Fruit fly (Drosophila melanogaster) whole organism, embryonic: Measurements from ENCODE around the gene CG8236.

Source experiments
- B-H1 ChIP-seq: fragments of 200-800 bp; sonication (Bioruptor generic); IDR thresholded peaks from 3 replicates; pipeline ENCODE4 v1.3.6; 2022; ENCODE audit warnings: missing biosample characterization, missing genetic modification characterization
- CG10462 ChIP-seq: fragments of 200-800 bp; sonication (Bioruptor generic); optimal IDR thresholded peaks from 2 replicates; lab custom pipeline; 2016; ENCODE audit warnings: missing biosample characterization, missing genetic modification characterization
- CG10979 ChIP-seq: fragments of 200-800 bp; sonication (Bioruptor generic); optimal IDR thresholded peaks from 2 replicates; lab custom pipeline; 2018; ENCODE audit warnings: missing biosample characterization, mild to moderate bottlenecking, missing genetic modification characterization, moderate library complexity
- CG12155 ChIP-seq: fragments of 200-800 bp; sonication (Bioruptor generic); optimal IDR thresholded peaks from 3 replicates; lab custom pipeline; 2016; ENCODE audit warnings: missing biosample characterization, missing genetic modification characterization
- CG12299 ChIP-seq: fragments of 200-800 bp; sonication (Bioruptor generic); optimal IDR thresholded peaks from 2 replicates; lab custom pipeline; 2018; ENCODE audit warnings: missing biosample characterization, mild to moderate bottlenecking, missing genetic modification characterization
- CG12769 ChIP-seq: fragments of 200-800 bp; sonication (Bioruptor generic); optimal IDR thresholded peaks from 2 replicates; lab custom pipeline; 2019; ENCODE audit warnings: missing biosample characterization, mild to moderate bottlenecking, missing genetic modification characterization, moderate library complexity
- CG13123 ChIP-seq: fragments of 200-800 bp; sonication (Bioruptor generic); optimal IDR thresholded peaks from 2 replicates; lab custom pipeline; 2016; ENCODE audit warnings: missing biosample characterization, missing genetic modification characterization
- CG14965 ChIP-seq: fragments of 200-800 bp; sonication (Bioruptor generic); optimal IDR thresholded peaks from 2 replicates; lab custom pipeline; 2016; ENCODE audit warnings: missing biosample characterization, missing genetic modification characterization, borderline replicate concordance
- CG15269 ChIP-seq: fragments of 200-800 bp; sonication (Bioruptor generic); optimal IDR thresholded peaks from 2 replicates; lab custom pipeline; 2018; ENCODE audit warnings: missing biosample characterization, mild to moderate bottlenecking, missing genetic modification characterization, moderate library complexity
- CG17328 ChIP-seq: fragments of 200-800 bp; sonication (Bioruptor generic); IDR thresholded peaks from 2 replicates; pipeline ENCODE4 v1.3.6; 2022; ENCODE audit warnings: missing biosample characterization, missing genetic modification characterization
- CG17361 ChIP-seq: fragments of 200-800 bp; sonication (Bioruptor generic); IDR thresholded peaks from 3 replicates; pipeline ENCODE4 v1.3.6; 2022; ENCODE audit warnings: missing biosample characterization, missing genetic modification characterization
- CG1792 ChIP-seq: fragments of 200-800 bp; sonication (Bioruptor generic); optimal IDR thresholded peaks from 2 replicates; lab custom pipeline; 2016; ENCODE audit warnings: missing biosample characterization, missing genetic modification characterization
- CG2199 ChIP-seq: fragments of 200-800 bp; sonication (Bioruptor generic); IDR thresholded peaks from 3 replicates; pipeline ENCODE4 v1.3.6; 2022; ENCODE audit warnings: missing biosample characterization, missing genetic modification characterization
- CG34224 ChIP-seq: fragments of 200-800 bp; sonication (Bioruptor generic); IDR thresholded peaks from 3 replicates; pipeline ENCODE4 v1.3.6; 2022; ENCODE audit warnings: missing biosample characterization, missing genetic modification characterization; ENCODE audit not compliant: partially characterized antibody
- CG4328 ChIP-seq: fragments of 200-800 bp; sonication (Bioruptor generic); optimal IDR thresholded peaks from 3 replicates; lab custom pipeline; 2017; ENCODE audit warnings: missing biosample characterization, missing genetic modification reagents, missing genetic modification characterization
- CG4730 ChIP-seq: fragments of 200-800 bp; sonication (Bioruptor generic); IDR thresholded peaks from 2 replicates; pipeline ENCODE4 v1.3.6; 2022; ENCODE audit warnings: missing biosample characterization, missing genetic modification characterization
- CG6175 ChIP-seq: fragments of 200-800 bp; sonication (Bioruptor generic); IDR thresholded peaks from 3 replicates; pipeline ENCODE4 v1.3.6; 2022; ENCODE audit warnings: missing biosample characterization, missing genetic modification characterization
- CG7786 ChIP-seq: fragments of 200-800 bp; sonication (Bioruptor generic); optimal IDR thresholded peaks from 2 replicates; lab custom pipeline; 2016; ENCODE audit warnings: missing biosample characterization, missing genetic modification characterization
- CG7987 ChIP-seq: fragments of 200-800 bp; sonication (Bioruptor generic); optimal IDR thresholded peaks from 2 replicates; lab custom pipeline; 2018; ENCODE audit warnings: missing biosample characterization, mild to moderate bottlenecking, missing genetic modification characterization, moderate library complexity
- CG8359 ChIP-seq: fragments of 200-800 bp; sonication (Bioruptor generic); optimal IDR thresholded peaks from 2 replicates; lab custom pipeline; 2017; ENCODE audit warnings: missing biosample characterization, mild to moderate bottlenecking, missing genetic modification characterization, borderline replicate concordance
- Eip74EF ChIP-seq, 2 experiments: fragments of 200-800 bp in 1 of 2; fragments of >200 bp in 1 of 2; sonication (Bioruptor generic) in 1 of 2; optimal IDR thresholded peaks; 2 replicates each; lab custom pipeline; 2017 to 2019; ENCODE audit warnings: missing biosample characterization in 2 of 2, missing genetic modification characterization in 2 of 2, mild to moderate bottlenecking in 1 of 2, moderate library complexity in 1 of 2
- Ets65A ChIP-seq: fragments of 200-800 bp; sonication (Bioruptor generic); peaks from one replicate; lab custom pipeline; 2016; ENCODE audit warnings: missing biosample characterization, missing genetic modification characterization
- MBD-R2 ChIP-seq: fragments of 200-800 bp; sonication (Bioruptor generic); IDR thresholded peaks from 2 replicates; pipeline ENCODE4 v1.3.6; 2022; ENCODE audit warnings: missing biosample characterization, missing genetic modification characterization
- Med ChIP-seq: fragments of 200-800 bp; sonication (Bioruptor generic); peaks from one replicate; lab custom pipeline; 2016; ENCODE audit warnings: missing biosample characterization, missing genetic modification characterization, mild to moderate bottlenecking, inconsistent platforms, moderate library complexity
- NFAT ChIP-seq: fragments of 200-800 bp; sonication (Bioruptor generic); IDR thresholded peaks from 2 replicates; pipeline ENCODE4 v1.3.6; 2022; ENCODE audit warnings: missing biosample characterization, missing genetic modification characterization
- Neu2 ChIP-seq: fragments of 200-800 bp; sonication (Bioruptor generic); optimal IDR thresholded peaks from 3 replicates; lab custom pipeline; 2016; ENCODE audit warnings: missing biosample characterization, missing genetic modification characterization, borderline replicate concordance
- Nf-YC ChIP-seq: fragments of 200-800 bp; optimal IDR thresholded peaks from 3 replicates; lab custom pipeline; 2019; ENCODE audit warnings: missing biosample characterization, mild to moderate bottlenecking, missing genetic modification characterization, moderate library complexity
- NfI ChIP-seq: fragments of 200-800 bp; sonication (Bioruptor generic); optimal IDR thresholded peaks from 3 replicates; lab custom pipeline; 2018; ENCODE audit warnings: missing biosample characterization, mild to moderate bottlenecking, missing genetic modification characterization, moderate library complexity
- Poxn ChIP-seq: fragments of 200-800 bp; sonication (Bioruptor generic); IDR thresholded peaks from 2 replicates; pipeline ENCODE4 v1.3.6; 2022; ENCODE audit warnings: missing biosample characterization, missing genetic modification characterization
- Sox100B ChIP-seq: fragments of 200-800 bp; sonication (Bioruptor generic); optimal IDR thresholded peaks from 3 replicates; lab custom pipeline; 2018; ENCODE audit warnings: missing biosample characterization, mild to moderate bottlenecking, missing genetic modification characterization
- al ChIP-seq: fragments of 200-800 bp; sonication (Bioruptor generic); IDR thresholded peaks from 2 replicates; pipeline ENCODE4 v1.3.6; 2022; ENCODE audit warnings: missing biosample characterization, missing genetic modification characterization
- bab2 ChIP-seq: fragments of 200-800 bp; sonication (Bioruptor generic); optimal IDR thresholded peaks from 2 replicates; lab custom pipeline; 2016; ENCODE audit warnings: missing biosample characterization, missing genetic modification characterization
- btn ChIP-seq: fragments of 200-800 bp; sonication (Bioruptor generic); optimal IDR thresholded peaks from 2 replicates; lab custom pipeline; 2016; ENCODE audit warnings: missing biosample characterization, missing genetic modification characterization
- croc ChIP-seq: fragments of 200-800 bp; sonication (Bioruptor generic); conservative IDR thresholded peaks from 3 replicates; pipeline ENCODE4 v1.3.6; 2022; ENCODE audit warnings: missing biosample characterization, missing genetic modification characterization
- crol ChIP-seq: fragments of 200-800 bp; sonication (Bioruptor generic); IDR thresholded peaks from 2 replicates; pipeline ENCODE4 v1.3.6; 2022; ENCODE audit warnings: missing biosample characterization, missing genetic modification characterization
- crp ChIP-seq, 2 experiments: fragments of 200-800 bp; sonication (Bioruptor generic); optimal IDR thresholded peaks; 2 replicates in 1 of 2; 3 replicates in 1 of 2; lab custom pipeline; 2017; ENCODE audit warnings: missing biosample characterization in 2 of 2, missing genetic modification characterization in 2 of 2, mild to moderate bottlenecking in 1 of 2, moderate library complexity in 1 of 2
- cwo ChIP-seq: fragments of 200-800 bp; sonication (Bioruptor generic); optimal IDR thresholded peaks from 3 replicates; lab custom pipeline; 2017; ENCODE audit warnings: missing biosample characterization, missing genetic modification characterization, mild to moderate bottlenecking, moderate library complexity, missing genetic modification reagents
- esg ChIP-seq: fragments of 200-800 bp; sonication (Bioruptor generic); conservative IDR thresholded peaks from 2 replicates; pipeline ENCODE4 v1.3.6; 2022; ENCODE audit warnings: missing biosample characterization, missing genetic modification characterization
- fd64A ChIP-seq: fragments of 200-800 bp; sonication (Bioruptor generic); optimal IDR thresholded peaks from 3 replicates; lab custom pipeline; 2018; ENCODE audit warnings: missing biosample characterization, mild to moderate bottlenecking, missing genetic modification characterization
- gt ChIP-seq: fragments of 200-800 bp; sonication (Bioruptor generic); IDR thresholded peaks from 2 replicates; pipeline ENCODE4 v1.3.6; 2022; ENCODE audit warnings: missing biosample characterization, missing genetic modification characterization
- lilli ChIP-seq: fragments of 200-800 bp; sonication (Bioruptor generic); optimal IDR thresholded peaks from 3 replicates; lab custom pipeline; 2016; ENCODE audit warnings: missing biosample characterization, missing genetic modification characterization
- luna ChIP-seq: fragments of 200-800 bp; sonication (Bioruptor generic); optimal IDR thresholded peaks from 2 replicates; lab custom pipeline; 2016; ENCODE audit warnings: missing biosample characterization, missing genetic modification characterization
- peb ChIP-seq: fragments of 200-800 bp; sonication (Bioruptor generic); IDR thresholded peaks from 2 replicates; pipeline ENCODE4 v1.3.6; 2022; ENCODE audit warnings: missing biosample characterization, missing genetic modification characterization
- pzg ChIP-seq: fragments of 200-800 bp; sonication (Bioruptor generic); optimal IDR thresholded peaks from 3 replicates; lab custom pipeline; 2018; ENCODE audit warnings: missing biosample characterization, mild to moderate bottlenecking, missing genetic modification characterization, moderate library complexity
- row ChIP-seq: fragments of 200-800 bp; sonication (Bioruptor generic); IDR thresholded peaks from 3 replicates; pipeline ENCODE4 v1.3.6; 2022; ENCODE audit warnings: missing biosample characterization, missing genetic modification characterization
- tgo ChIP-seq: fragments of 200-800 bp; sonication (Bioruptor generic); IDR thresholded peaks from 3 replicates; pipeline ENCODE4 v1.3.6; 2022; ENCODE audit warnings: missing biosample characterization, missing genetic modification characterization
- ttk ChIP-seq: fragments of 200-800 bp; sonication (Bioruptor generic); IDR thresholded peaks from 2 replicates; pipeline ENCODE4 v2.1.2; 2022; ENCODE audit warnings: missing biosample characterization, missing genetic modification characterization
- unpg ChIP-seq: fragments of 200-800 bp; sonication (Bioruptor generic); optimal IDR thresholded peaks from 3 replicates; lab custom pipeline; 2018; ENCODE audit warnings: missing biosample characterization, mild to moderate bottlenecking, missing genetic modification characterization, moderate library complexity

Gene CG8236

dm6 chr3R:8729542-8729941 lies 39.7 kb upstream of the CG8236 start, which contains the start of gene ranshi:
Gene ranshi, minus strand, starts transcription at chr3R:8729693.
- TF ChIP-seq CG1792 (no peak), tgo (GFP tag; lab: Robert Waterston, UW) (no peak), CG8359 (GFP tag; lab: Kevin White, UChicago) (no peak), CG10462 (GFP tag; lab: Kevin White, UChicago) (no peak), CG6175 (GFP tag; lab: Robert Waterston, UW) (no peak), bab2 (no peak), luna (GFP tag; lab: Kevin White, UChicago) (no peak), Ets65A (GFP tag; lab: Kevin White, UChicago) (no peak), Nf-YC (tag; lab: Kevin White, UChicago) (no peak), crp (GFP tag; optimal IDR thresholded peaks at IDR 0.05; lab: Kevin White, UChicago) (peak in 1 of 2 experiments; percentile 79), croc (no peak), B-H1 (GFP tag; lab: Robert Waterston, UW) (no peak), fd64A (GFP tag; lab: Kevin White, UChicago) (no peak), CG12769 (tag; lab: Kevin White, UChicago) (no peak), row (GFP tag; lab: Robert Waterston, UW) (peak; percentile 11; the same call in 1 of the 3 replicates), Med (peak; percentile 28), al (GFP tag; lab: Robert Waterston, UW) (no peak), NfI (GFP tag; lab: Kevin White, UChicago) (no peak), CG17361 (GFP tag; lab: Robert Waterston, UW) (no peak), CG15269 (no peak), CG34224 (GFP tag; lab: Robert Waterston, UW) (0 out of 3 replicates have a peak, but pooled peaks have one; percentile 16), cwo (GFP tag; lab: Kevin White, UChicago) (no peak), esg (GFP tag; lab: Robert Waterston, UW) (no peak), CG10979 (tag; lab: Kevin White, UChicago) (no peak), Sox100B (no peak), lilli (no peak), CG7786 (GFP tag; lab: Kevin White, UChicago) (no peak), CG14965 (no peak), peb (GFP tag; lab: Robert Waterston, UW) (no peak), Eip74EF (GFP tag; optimal IDR thresholded peaks at IDR 0.05; lab: Kevin White, UChicago) (no peak), unpg (GFP tag; lab: Kevin White, UChicago) (no peak), NFAT (GFP tag; lab: Robert Waterston, UW) (no peak), pzg (peak; percentile 15), CG12299 (no peak), gt (GFP tag; lab: Robert Waterston, UW) (no peak), CG2199 (no peak), CG4730 (GFP tag; lab: Robert Waterston, UW) (no peak), Neu2 (GFP tag; lab: Kevin White, UChicago) (no peak), ttk (GFP tag; lab: Robert Waterston, UW) (no peak), MBD-R2 (GFP tag; lab: Robert Waterston, UW) (peak; percentile 77), btn (GFP tag; lab: Kevin White, UChicago) (no peak), CG17328 (no peak), CG7987 (GFP tag; lab: Kevin White, UChicago) (no peak), Poxn (GFP tag; lab: Robert Waterston, UW) (no peak), CG4328 (GFP tag; lab: Kevin White, UChicago) (no peak), CG12155 (GFP tag; lab: Kevin White, UChicago) (no peak), crol (GFP tag; lab: Robert Waterston, UW) (no peak), CG13123 (GFP tag; lab: Kevin White, UChicago) (no peak)
- TF ChIP-seq, all 482 proteins: peak for 6
